Worm (Caenorhabditis elegans) whole organism, L1 larva: ENCODE results near the gene Y37E11AL.1.

ENCODE experiments used
- C16A3.4 ChIP-seq: fragments of 150-350 bp; optimal IDR thresholded peaks from 2 replicates; lab custom pipeline; 2014; ENCODE audit warnings: missing biosample characterization, missing genetic modification characterization
- aha-1 ChIP-seq: fragments of 150-350 bp; optimal IDR thresholded peaks from 2 replicates; lab custom pipeline; 2014; ENCODE audit warnings: missing biosample characterization, missing genetic modification characterization
- aly-2 ChIP-seq: fragments of 150-350 bp; optimal IDR thresholded peaks from 2 replicates; lab custom pipeline; 2014; ENCODE audit warnings: missing biosample characterization, missing genetic modification characterization
- ama-1 ChIP-seq: fragments of 150-350 bp; optimal IDR thresholded peaks from 2 replicates; lab custom pipeline; 2014
- blmp-1 ChIP-seq: fragments of 150-350 bp; optimal IDR thresholded peaks from 2 replicates; lab custom pipeline; 2014; ENCODE audit warnings: missing biosample characterization, missing genetic modification characterization
- ceh-82 ChIP-seq, 3 experiments: fragments of 150-350 bp in 1 of 3; sonication (generic microtip) in 2 of 3; optimal IDR thresholded peaks; 2 replicates each; lab custom pipeline; 2014 to 2017; ENCODE audit warnings: missing biosample characterization in 3 of 3, missing genetic modification characterization in 3 of 3
- dpl-1 ChIP-seq, 3 experiments: fragments of 150-350 bp in 2 of 3; sonication (generic microtip) in 1 of 3; optimal IDR thresholded peaks; 2 replicates each; lab custom pipeline; 2014 to 2017; ENCODE audit warnings: missing biosample characterization in 3 of 3, missing genetic modification characterization in 3 of 3, missing genetic modification reagents in 3 of 3
- efl-1 ChIP-seq, 4 experiments: fragments of 150-350 bp; optimal IDR thresholded peaks in 3 of 4; peaks in 1 of 4; 1 replicate in 1 of 4; 2 replicates in 3 of 4; lab custom pipeline; 2014; ENCODE audit warnings: missing biosample characterization in 2 of 4, missing genetic modification characterization in 2 of 4, missing genetic modification reagents in 2 of 4
- egl-13 ChIP-seq: sonication (generic microtip); optimal IDR thresholded peaks from 2 replicates; lab custom pipeline; 2016; ENCODE audit warnings: missing genotype, missing genetic modification reagents, missing genetic modification characterization, missing compliant biosample characterization
- egl-27 ChIP-seq, 2 experiments: fragments of 150-350 bp in 1 of 2; sonication (generic microtip); optimal IDR thresholded peaks; 3 replicates each; lab custom pipeline; 2017 to 2018; ENCODE audit warnings: missing biosample characterization in 2 of 2, missing genetic modification characterization in 2 of 2, missing genetic modification reagents in 2 of 2
- elt-3 ChIP-seq, 6 experiments: fragments of 150-350 bp in 1 of 6; sonication (generic microtip); optimal IDR thresholded peaks; 2 replicates each; lab custom pipeline; 2017 to 2018; ENCODE audit warnings: missing biosample characterization in 6 of 6, missing genetic modification characterization in 6 of 6, inconsistent platforms in 1 of 6
- fkh-10 ChIP-seq: sonication (generic microtip); optimal IDR thresholded peaks from 2 replicates; lab custom pipeline; 2017; ENCODE audit warnings: missing biosample characterization, missing genetic modification reagents, missing genetic modification characterization
- fkh-4 ChIP-seq: sonication (generic microtip); optimal IDR thresholded peaks from 2 replicates; lab custom pipeline; 2016; ENCODE audit warnings: missing compliant biosample characterization, missing genetic modification characterization, borderline replicate concordance
- fos-1 ChIP-seq: fragments of 150-350 bp; optimal IDR thresholded peaks from 2 replicates; lab custom pipeline; 2014; ENCODE audit warnings: missing biosample characterization, missing genetic modification characterization
- grh-1 ChIP-seq: fragments of 200-800 bp; sonication (Bioruptor generic); IDR thresholded peaks from 2 replicates; pipeline ENCODE4 v1.3.6; 2022; ENCODE audit warnings: missing genetic modification reagents, missing genetic modification characterization, missing compliant biosample characterization
- hlh-4 ChIP-seq: sonication (generic microtip); optimal IDR thresholded peaks from 2 replicates; lab custom pipeline; 2016; ENCODE audit warnings: mild to moderate bottlenecking, missing genetic modification characterization, missing compliant biosample characterization
- hpl-2 ChIP-seq: fragments of 150-350 bp; optimal IDR thresholded peaks from 2 replicates; lab custom pipeline; 2014; ENCODE audit warnings: missing biosample characterization, missing genetic modification reagents, missing genetic modification characterization
- irx-1 ChIP-seq: sonication (generic microtip); optimal IDR thresholded peaks from 2 replicates; lab custom pipeline; 2016; ENCODE audit warnings: missing genetic modification characterization, missing compliant biosample characterization
- jun-1 ChIP-seq: fragments of 150-350 bp; optimal IDR thresholded peaks from 2 replicates; lab custom pipeline; 2014; ENCODE audit warnings: missing biosample characterization, missing genetic modification reagents, missing genetic modification characterization
- lin-13 ChIP-seq: fragments of 150-350 bp; optimal IDR thresholded peaks from 2 replicates; lab custom pipeline; 2014; ENCODE audit warnings: missing biosample characterization, missing genetic modification reagents, missing genetic modification characterization
- lin-35 ChIP-seq, 2 experiments: fragments of 150-350 bp; optimal IDR thresholded peaks; 2 replicates each; lab custom pipeline; 2014; ENCODE audit warnings: missing biosample characterization in 2 of 2, missing genetic modification characterization in 2 of 2, missing genetic modification reagents in 2 of 2
- lin-39 ChIP-seq: fragments of 150-350 bp; optimal IDR thresholded peaks from 2 replicates; lab custom pipeline; 2014; ENCODE audit warnings: missing biosample characterization, missing genetic modification reagents, missing genetic modification characterization
- lir-3 ChIP-seq: sonication (generic microtip); optimal IDR thresholded peaks from 2 replicates; lab custom pipeline; 2016; ENCODE audit warnings: mild to moderate bottlenecking, missing genetic modification characterization, moderate library complexity, missing compliant biosample characterization; ENCODE audit not compliant: poor library complexity
- lsy-2 ChIP-seq, 2 experiments: fragments of 150-350 bp; optimal IDR thresholded peaks; 2 replicates each; lab custom pipeline; 2014; ENCODE audit warnings: missing biosample characterization in 2 of 2, missing genetic modification characterization in 2 of 2
- mef-2 ChIP-seq: fragments of 150-350 bp; optimal IDR thresholded peaks from 2 replicates; lab custom pipeline; 2014; ENCODE audit warnings: missing biosample characterization, missing genetic modification characterization
- mep-1 ChIP-seq: fragments of 150-350 bp; optimal IDR thresholded peaks from 2 replicates; lab custom pipeline; 2014; ENCODE audit warnings: missing biosample characterization, missing genetic modification characterization
- nhr-19 ChIP-seq: fragments of 200-800 bp; sonication (Bioruptor generic); conservative IDR thresholded peaks from 2 replicates; pipeline ENCODE4 v1.3.6; 2022; ENCODE audit warnings: missing genetic modification characterization, missing compliant biosample characterization
- nhr-28 ChIP-seq: fragments of 150-350 bp; optimal IDR thresholded peaks from 2 replicates; lab custom pipeline; 2014; ENCODE audit warnings: missing biosample characterization, missing genetic modification characterization
- nhr-71 ChIP-seq: sonication (generic microtip); optimal IDR thresholded peaks from 2 replicates; lab custom pipeline; 2016; ENCODE audit warnings: mild to moderate bottlenecking, missing genetic modification characterization, moderate library complexity, missing compliant biosample characterization
- nhr-76 ChIP-seq: sonication (generic microtip); optimal IDR thresholded peaks from 2 replicates; lab custom pipeline; 2017; ENCODE audit warnings: missing biosample characterization, missing genetic modification characterization
- nhr-85 ChIP-seq: sonication (generic microtip); peaks from one replicate; lab custom pipeline; 2016; ENCODE audit warnings: missing genetic modification characterization, inconsistent platforms, missing compliant biosample characterization
- pax-3 ChIP-seq: fragments of 200-800 bp; sonication (Bioruptor generic); optimal IDR thresholded peaks from 2 replicates; lab custom pipeline; 2018; ENCODE audit warnings: mild to moderate bottlenecking, missing genetic modification characterization, moderate library complexity, missing compliant biosample characterization
- skn-1 ChIP-seq: fragments of 150-350 bp; optimal IDR thresholded peaks from 2 replicates; lab custom pipeline; 2014; ENCODE audit warnings: missing biosample characterization, missing genetic modification characterization
- sox-4 ChIP-seq: sonication (generic microtip); optimal IDR thresholded peaks from 2 replicates; lab custom pipeline; 2016; ENCODE audit warnings: missing genetic modification characterization, missing compliant biosample characterization
- tbx-2 ChIP-seq: sonication (generic microtip); optimal IDR thresholded peaks from 2 replicates; lab custom pipeline; 2016; ENCODE audit warnings: missing genetic modification characterization, missing compliant biosample characterization
- tlp-1 ChIP-seq: fragments of 150-350 bp; optimal IDR thresholded peaks from 2 replicates; lab custom pipeline; 2014; ENCODE audit warnings: missing biosample characterization, missing genetic modification characterization
- unc-130 ChIP-seq: fragments of 150-350 bp; optimal IDR thresholded peaks from 2 replicates; lab custom pipeline; 2017; ENCODE audit warnings: missing biosample characterization, missing genetic modification characterization, inconsistent platforms
- unc-62 ChIP-seq: fragments of 150-350 bp; optimal IDR thresholded peaks from 2 replicates; lab custom pipeline; 2014; ENCODE audit warnings: missing biosample characterization, missing genetic modification reagents, missing genetic modification characterization
- unc-98 ChIP-seq: fragments of 200-800 bp; sonication (Bioruptor generic); IDR thresholded peaks from 2 replicates; pipeline ENCODE4 v1.3.6; 2022; ENCODE audit warnings: missing genetic modification characterization, missing compliant biosample characterization
- zag-1 ChIP-seq: fragments of 150-350 bp; optimal IDR thresholded peaks from 2 replicates; lab custom pipeline; 2014; ENCODE audit warnings: missing biosample characterization, missing genetic modification characterization
- ztf-11 ChIP-seq, 2 experiments: sonication (generic microtip); optimal IDR thresholded peaks; 2 replicates each; lab custom pipeline; 2016 to 2017; ENCODE audit warnings: missing genetic modification characterization in 2 of 2, missing biosample characterization in 1 of 2, missing compliant biosample characterization in 1 of 2

The Y37E11AL.1 gene

ce11 chrIV:3725845-3726244 is 16.5 kb downstream of the Y37E11AL.1 start, which contains the start of gene smgl-2 (continued):
- TF ChIP-seq lin-39 (tag; lab: Kevin White, UChicago) = peak; percentile 71
- peak; percentile 86 for TF ChIP-seq C16A3.4 (tag; lab: Kevin White, UChicago)
- TF ChIP-seq egl-27 (tag; optimal IDR thresholded peaks at IDR 0.05; lab: Kevin White, UChicago) = no peak
- peak in 1 of 2 experiments; percentile 52 for TF ChIP-seq ztf-11 (tag; optimal IDR thresholded peaks at IDR 0.05; lab: Kevin White, UChicago)
- peak; percentile 74 to 88 for TF ChIP-seq lin-35 (GFP tag; optimal IDR thresholded peaks at IDR 0.05; lab: Kevin White, UChicago)
- TF ChIP-seq fkh-10 (GFP tag; lab: Kevin White, UChicago) = peak; percentile 9
- TF ChIP-seq sox-4 (tag; lab: Kevin White, UChicago) = peak; percentile 44
- peak; percentile 71 for TF ChIP-seq nhr-19 (GFP tag; lab: Robert Waterston, UW)
- TF ChIP-seq elt-3 (tag; optimal IDR thresholded peaks at IDR 0.05; lab: Kevin White, UChicago) = peak in 2 of 6 experiments; percentile 46 to 53
- TF ChIP-seq mef-2 (tag; lab: Kevin White, UChicago) = peak; percentile 32
- TF ChIP-seq unc-130 = peak; percentile 48
- no peak for TF ChIP-seq nhr-28
- peak; percentile 86 for TF ChIP-seq nhr-71 (tag; lab: Kevin White, UChicago)
- peak; percentile 64 for TF ChIP-seq grh-1 (GFP tag; lab: Robert Waterston, UW)
- peak; percentile 82 to 89 (median 86) for TF ChIP-seq dpl-1 (GFP tag; optimal IDR thresholded peaks at IDR 0.05; lab: Kevin White, UChicago)
- TF ChIP-seq tbx-2 (tag; lab: Kevin White, UChicago) = peak; percentile 82
- peak; percentile 69 for TF ChIP-seq fos-1 (tag; lab: Kevin White, UChicago)
- TF ChIP-seq ama-1 (lab: Kevin White, UChicago) = no peak
- TF ChIP-seq ceh-82 (tag; optimal IDR thresholded peaks at IDR 0.05; lab: Kevin White, UChicago) = peak; percentile 51 to 82 (median 77)
- no peak for TF ChIP-seq unc-62
- TF ChIP-seq skn-1 (tag; lab: Kevin White, UChicago) = peak; percentile 47
- TF ChIP-seq blmp-1 (tag; lab: Kevin White, UChicago) = peak; percentile 62
- TF ChIP-seq efl-1 (optimal IDR thresholded peaks at IDR 0.05; lab: Kevin White, UChicago) = peak; percentile 73 to 87
- TF ChIP-seq efl-1 (GFP tag; optimal IDR thresholded peaks at IDR 0.05 in 1 of 2; lab: Kevin White, UChicago) = peak; percentile 88 to 99
- peak; percentile 70 for TF ChIP-seq nhr-85 (tag; lab: Kevin White, UChicago)
- TF ChIP-seq tlp-1 = no peak

ce11 chrIV:3731430-3731829 is 22.1 kb downstream of the Y37E11AL.1 start:
- TF ChIP-seq fkh-4 (no peak), pax-3 (no peak), aha-1 (tag; lab: Kevin White, UChicago) (no peak), nhr-85 (tag; lab: Kevin White, UChicago) (no peak), ztf-11 (tag; optimal IDR thresholded peaks at IDR 0.05; lab: Kevin White, UChicago) (no peak), zag-1 (tag; lab: Kevin White, UChicago) (no peak), nhr-76 (tag; lab: Kevin White, UChicago) (no peak)

ce11 chrIV:3733287-3733686 is 24.0 kb downstream of the Y37E11AL.1 start:
- TF ChIP-seq egl-13 (no peak), jun-1 (tag; lab: Kevin White, UChicago) (no peak), C16A3.4 (tag; lab: Kevin White, UChicago) (no peak), mep-1 (no peak), lir-3 (tag; lab: Kevin White, UChicago) (no peak), hlh-4 (tag; lab: Kevin White, UChicago) (no peak), aly-2 (tag; lab: Kevin White, UChicago) (no peak), hpl-2 (GFP tag; lab: Kevin White, UChicago) (no peak), lsy-2 (tag; optimal IDR thresholded peaks at IDR 0.05; lab: Kevin White, UChicago) (no peak), lin-13 (no peak), irx-1 (no peak), unc-98 (GFP tag; lab: Robert Waterston, UW) (no peak)
